Worm (Caenorhabditis elegans) whole organism, L4 larva: Measurements from ENCODE around the gene osta-2.

ENCODE experiments used
- nhr-41 ChIP-seq: fragments of 200-800 bp; sonication (Bioruptor generic); IDR thresholded peaks from 2 replicates; pipeline ENCODE4 v1.3.6; 2022; ENCODE audit warnings: missing genetic modification reagents, missing genetic modification characterization, missing compliant biosample characterization
- snpc-4 ChIP-seq: fragments of 150-350 bp; optimal IDR thresholded peaks from 2 replicates; lab custom pipeline; 2014; ENCODE audit warnings: missing biosample characterization, missing genetic modification characterization

DNA sequence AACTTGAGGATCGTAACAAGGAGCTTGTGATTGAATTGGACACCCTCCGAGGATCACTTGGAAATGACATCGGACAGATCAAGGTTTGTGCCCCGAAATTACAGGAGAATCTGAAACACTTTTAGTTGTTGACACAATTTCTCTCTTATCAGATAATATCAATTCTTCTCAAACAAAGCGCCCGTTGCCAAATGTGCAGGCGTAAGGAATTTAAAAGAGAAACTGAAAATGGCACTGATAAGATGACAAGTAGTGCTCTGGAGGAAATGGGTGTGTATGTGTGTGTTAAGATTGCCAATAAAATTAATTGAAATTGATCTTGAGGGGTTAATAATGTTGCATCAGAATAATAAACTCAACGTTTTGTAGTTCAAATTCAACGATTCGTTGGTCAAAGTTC lies 43.9 kb downstream of the osta-2 start:
- TF ChIP-seq nhr-41 (no peak), snpc-4 (tag; lab: Kevin White, UChicago) (no peak)
